Fruit fly (Drosophila melanogaster) whole organism, wandering third instar larva: ENCODE measurements around the gene cv.

Source experiments
- Abd-B ChIP-seq: fragments of >200 bp; optimal IDR thresholded peaks from 2 replicates; lab custom pipeline; 2017; ENCODE audit warnings: missing biosample characterization, missing genetic modification characterization
- CG32264 ChIP-seq: fragments of 200-800 bp; sonication (Bioruptor generic); optimal IDR thresholded peaks from 2 replicates; lab custom pipeline; 2016; ENCODE audit warnings: missing biosample characterization, missing genetic modification characterization
- CG9705 ChIP-seq: fragments of 200-800 bp; sonication (Bioruptor generic); optimal IDR thresholded peaks from 2 replicates; lab custom pipeline; 2018; ENCODE audit warnings: missing biosample characterization, mild to moderate bottlenecking, missing genetic modification characterization
- CrebA ChIP-seq: fragments of 200-800 bp; sonication (Bioruptor generic); optimal IDR thresholded peaks from 2 replicates; lab custom pipeline; 2016; ENCODE audit warnings: missing biosample characterization, mild to moderate bottlenecking, missing genetic modification characterization, borderline replicate concordance
- Dfd ChIP-seq: fragments of >200 bp; optimal IDR thresholded peaks from 2 replicates; lab custom pipeline; 2017; ENCODE audit warnings: missing biosample characterization, missing genetic modification characterization
- Dif ChIP-seq: fragments of 200-275, 200-300 bp; sonication (Bioruptor generic); optimal IDR thresholded peaks from 2 replicates; lab custom pipeline; 2018; ENCODE audit warnings: missing biosample characterization, missing genetic modification characterization; ENCODE audit not compliant: partially characterized antibody
- GATAd ChIP-seq: sonication (Bioruptor generic); optimal IDR thresholded peaks from 2 replicates; lab custom pipeline; 2016; ENCODE audit warnings: missing biosample characterization, missing genetic modification characterization
- HLH106 ChIP-seq: fragments of 200-800 bp; optimal IDR thresholded peaks from 3 replicates; lab custom pipeline; 2019; ENCODE audit warnings: missing biosample characterization, mild to moderate bottlenecking, missing genetic modification characterization, moderate library complexity
- Hnf4 ChIP-seq: fragments of 200-800 bp; sonication (Bioruptor generic); optimal IDR thresholded peaks from 2 replicates; lab custom pipeline; 2016; ENCODE audit warnings: missing biosample characterization, mild to moderate bottlenecking, missing genetic modification characterization
- Hr78 ChIP-seq: fragments of >200 bp; optimal IDR thresholded peaks from 2 replicates; lab custom pipeline; 2017; ENCODE audit warnings: missing biosample characterization, missing genetic modification characterization
- Hr83 ChIP-seq: fragments of 200-300 bp; sonication (Bioruptor generic); optimal IDR thresholded peaks from 2 replicates; lab custom pipeline; 2016; ENCODE audit warnings: missing biosample characterization, mild to moderate bottlenecking, missing genetic modification characterization, moderate library complexity; ENCODE audit not compliant: poor library complexity, severe bottlenecking
- Jra ChIP-seq: sonication (Bioruptor generic); optimal IDR thresholded peaks from 2 replicates; lab custom pipeline; 2016; ENCODE audit warnings: missing biosample characterization, missing genetic modification characterization
- Mio ChIP-seq: sonication (Bioruptor generic); optimal IDR thresholded peaks from 2 replicates; lab custom pipeline; 2016; ENCODE audit warnings: missing biosample characterization, missing genetic modification characterization
- Myc ChIP-seq: fragments of >200 bp; optimal IDR thresholded peaks from 2 replicates; lab custom pipeline; 2017
- N ChIP-seq: fragments of >200 bp; optimal IDR thresholded peaks from 2 replicates; lab custom pipeline; 2018; ENCODE audit warnings: missing biosample characterization, missing external identifiers, missing genetic modification characterization
- OdsH ChIP-seq: fragments of 200-800 bp; sonication (Bioruptor generic); optimal IDR thresholded peaks from 2 replicates; lab custom pipeline; 2016; ENCODE audit warnings: missing biosample characterization, mild to moderate bottlenecking, missing genetic modification characterization
- Rel ChIP-seq, 2 experiments: fragments of 200-800 bp; sonication (Bioruptor generic) in 1 of 2; optimal IDR thresholded peaks; 2 replicates in 1 of 2; 3 replicates in 1 of 2; lab custom pipeline; 2016 to 2019; ENCODE audit warnings: mild to moderate bottlenecking in 2 of 2, missing biosample characterization in 2 of 2, missing genetic modification characterization in 2 of 2, moderate library complexity in 1 of 2
- Sp1 ChIP-seq: fragments of 200-800 bp; sonication (Bioruptor generic); optimal IDR thresholded peaks from 3 replicates; lab custom pipeline; 2019; ENCODE audit warnings: missing biosample characterization, mild to moderate bottlenecking, missing genetic modification characterization, moderate library complexity
- Vsx2 ChIP-seq: fragments of 200-300, 225-300 bp; sonication (Bioruptor generic); optimal IDR thresholded peaks from 2 replicates; lab custom pipeline; 2018; ENCODE audit warnings: missing biosample characterization, missing genetic modification characterization; ENCODE audit not compliant: partially characterized antibody
- br ChIP-seq: fragments of 200-800 bp; sonication (Bioruptor generic); optimal IDR thresholded peaks from 2 replicates; lab custom pipeline; 2016; ENCODE audit warnings: missing biosample characterization, missing genetic modification characterization
- brk ChIP-seq: fragments of 200-800 bp; sonication (Bioruptor generic); optimal IDR thresholded peaks from 2 replicates; lab custom pipeline; 2016; ENCODE audit warnings: missing biosample characterization, mild to moderate bottlenecking, missing genetic modification characterization
- dl ChIP-seq, 2 experiments: fragments of 175-275, 200-275 bp in 1 of 2; fragments of 200-275 bp in 1 of 2; sonication (Bioruptor generic); optimal IDR thresholded peaks; lab custom pipeline; 2018; ENCODE audit warnings: mild to moderate bottlenecking in 2 of 2, missing biosample characterization in 2 of 2, missing genetic modification characterization in 2 of 2, moderate library complexity in 2 of 2; ENCODE audit not compliant: partially characterized antibody in 2 of 2, insufficient read depth in 1 of 2
- dmrt93B ChIP-seq: fragments of 200-800 bp; sonication (Bioruptor generic); optimal IDR thresholded peaks from 2 replicates; lab custom pipeline; 2018; ENCODE audit warnings: missing biosample characterization, mild to moderate bottlenecking, missing genetic modification characterization
- dsf ChIP-seq: sonication (Bioruptor generic); optimal IDR thresholded peaks from 2 replicates; lab custom pipeline; 2016; ENCODE audit warnings: missing biosample characterization, missing genetic modification characterization, borderline replicate concordance
- ey ChIP-seq: fragments of 200-800 bp; sonication (Bioruptor generic); optimal IDR thresholded peaks from 2 replicates; lab custom pipeline; 2016; ENCODE audit warnings: missing biosample characterization, missing genetic modification characterization
- foxo ChIP-seq, 2 experiments: fragments of 200-800 bp; sonication (Bioruptor generic); optimal IDR thresholded peaks; 2 replicates in 1 of 2; 3 replicates in 1 of 2; lab custom pipeline; 2016 to 2017; ENCODE audit warnings: missing biosample characterization in 2 of 2, missing genetic modification characterization in 2 of 2
- fru ChIP-seq: fragments of 200-800 bp; sonication (Bioruptor generic); optimal IDR thresholded peaks from 3 replicates; lab custom pipeline; 2016; ENCODE audit warnings: missing biosample characterization, mild to moderate bottlenecking, missing genetic modification characterization
- h ChIP-seq: fragments of 200-800 bp; sonication (Bioruptor generic); optimal IDR thresholded peaks from 3 replicates; lab custom pipeline; 2016; ENCODE audit warnings: missing biosample characterization, mild to moderate bottlenecking, missing genetic modification characterization
- jim ChIP-seq: fragments of 175-275, 200-325 bp; sonication (Bioruptor generic); optimal IDR thresholded peaks from 2 replicates; lab custom pipeline; 2016; ENCODE audit warnings: missing biosample characterization, mild to moderate bottlenecking, missing genetic modification characterization
- lola ChIP-seq: fragments of >200 bp; optimal IDR thresholded peaks from 2 replicates; lab custom pipeline; 2017; ENCODE audit warnings: missing biosample characterization, missing genetic modification characterization
- pan ChIP-seq: fragments of >200 bp; optimal IDR thresholded peaks from 2 replicates; lab custom pipeline; 2017
- psq ChIP-seq: fragments of 200-800 bp; sonication (Bioruptor generic); optimal IDR thresholded peaks from 3 replicates; lab custom pipeline; 2017; ENCODE audit warnings: missing biosample characterization, mild to moderate bottlenecking, missing genetic modification characterization, moderate library complexity
- rgr ChIP-seq: fragments of 200-800 bp; sonication (Bioruptor generic); optimal IDR thresholded peaks from 3 replicates; lab custom pipeline; 2016; ENCODE audit warnings: missing biosample characterization, mild to moderate bottlenecking, missing genetic modification characterization
- sage ChIP-seq: fragments of 200-800 bp; sonication (Bioruptor generic); optimal IDR thresholded peaks from 2 replicates; lab custom pipeline; 2016; ENCODE audit warnings: missing biosample characterization, mild to moderate bottlenecking, missing genetic modification characterization
- sv ChIP-seq: fragments of 200-800 bp; sonication (Bioruptor generic); optimal IDR thresholded peaks from 3 replicates; lab custom pipeline; 2016; ENCODE audit warnings: missing biosample characterization, missing genetic modification characterization
- tai ChIP-seq: sonication (Bioruptor generic); optimal IDR thresholded peaks from 2 replicates; lab custom pipeline; 2016; ENCODE audit warnings: missing biosample characterization, missing genetic modification characterization
- usp ChIP-seq: fragments of >200 bp; optimal IDR thresholded peaks from 2 replicates; lab custom pipeline; 2017; ENCODE audit warnings: missing biosample characterization, missing genetic modification characterization
- woc ChIP-seq: sonication (Bioruptor generic); optimal IDR thresholded peaks from 2 replicates; lab custom pipeline; 2016; ENCODE audit warnings: missing biosample characterization, mild to moderate bottlenecking, missing genetic modification characterization

Gene cv

dm6 chrX:5735268-5735941 is 45.6 kb downstream of the cv start (continued):
- TF ChIP-seq dl (GFP tag; optimal IDR thresholded peaks at IDR 0.05; lab: Kevin White, UChicago; ENCODE audit: insufficient read depth in 1 of 2, partially characterized antibody in 2 of 2) = no peak

dm6 chrX:5737157-5737556 is 47.4 kb downstream of the cv start:
- TF ChIP-seq ey (GFP tag; lab: Kevin White, UChicago) (peak; percentile 4), OdsH (GFP tag; lab: Kevin White, UChicago) (no peak), Hr78 (no peak), CG32264 (GFP tag; lab: Kevin White, UChicago) (no peak), dmrt93B (GFP tag; lab: Kevin White, UChicago) (peak; percentile 10), Hr83 (GFP tag; lab: Kevin White, UChicago) (no peak), Abd-B (GFP tag; lab: Kevin White, UChicago) (no peak), brk (GFP tag; lab: Kevin White, UChicago) (no peak), jim (GFP tag; lab: Kevin White, UChicago) (no peak), h (no peak), foxo (GFP tag; optimal IDR thresholded peaks at IDR 0.05; lab: Kevin White, UChicago) (peak in 1 of 2 experiments; percentile 55), tai (GFP tag; lab: Kevin White, UChicago) (no peak), GATAd (GFP tag; lab: Kevin White, UChicago) (no peak), Sp1 (no peak), br (GFP tag; lab: Kevin White, UChicago) (peak; percentile 14), sv (GFP tag; lab: Kevin White, UChicago) (no peak), usp (GFP tag; lab: Kevin White, UChicago) (no peak), Mio (GFP tag; lab: Kevin White, UChicago) (no peak), sage (GFP tag; lab: Kevin White, UChicago) (no peak), Rel (GFP tag; optimal IDR thresholded peaks at IDR 0.05; lab: Kevin White, UChicago) (no peak), Rel (tag; optimal IDR thresholded peaks at IDR 0.05; lab: Kevin White, UChicago) (no peak), CG9705 (GFP tag; lab: Kevin White, UChicago) (no peak), Dif (GFP tag; lab: Kevin White, UChicago) (no peak), dl (GFP tag; optimal IDR thresholded peaks at IDR 0.05; lab: Kevin White, UChicago; ENCODE audit: insufficient read depth in 1 of 2, partially characterized antibody in 2 of 2) (no peak), rgr (peak; percentile 8), N (no peak), HLH106 (tag; lab: Kevin White, UChicago) (peak; percentile 19), psq (no peak), Jra (GFP tag; lab: Kevin White, UChicago) (no peak), woc (GFP tag; lab: Kevin White, UChicago) (no peak), lola (GFP tag; lab: Kevin White, UChicago) (no peak), Myc (lab: Kevin White, UChicago) (no peak), Hnf4 (GFP tag; lab: Kevin White, UChicago) (no peak), fru (GFP tag; lab: Kevin White, UChicago) (no peak), pan (lab: Kevin White, UChicago) (no peak), dsf (GFP tag; lab: Kevin White, UChicago) (no peak), Vsx2 (GFP tag; lab: Kevin White, UChicago) (no peak), CrebA (GFP tag; lab: Kevin White, UChicago) (no peak), Dfd (GFP tag; lab: Kevin White, UChicago) (no peak)
